Worm (Caenorhabditis elegans): Measurements from ENCODE around the gene clec-246.

- TF ChIP-seq nhr-25 (tag; optimal IDR thresholded peaks at IDR 0.05) (no peak), egl-27 (tag; optimal IDR thresholded peaks at IDR 0.05) (no peak), mdl-1 (tag; optimal IDR thresholded peaks at IDR 0.05) (no peak), fkh-10 (GFP tag; optimal IDR thresholded peaks at IDR 0.05) (no peak), ceh-28 (tag; optimal IDR thresholded peaks at IDR 0.05) (no peak), fos-1 (tag; optimal IDR thresholded peaks at IDR 0.05) (no peak), ama-1 (optimal IDR thresholded peaks at IDR 0.05) (no peak), ceh-16 (tag; optimal IDR thresholded peaks at IDR 0.05) (no peak), ZK546.5 (tag; optimal IDR thresholded peaks at IDR 0.05) (no peak)
These were observed 19.8 kb downstream of the clec-246 start, which contains the start of gene F16H6.7 for ce11 chrV:18209071-18209470.

Measured in whole organism, L3 larva.